Worm (Caenorhabditis elegans): ENCODE measurements around the gene mob-1.

Gene mob-1

ce11 chrIV:11847771-11848312 lies 12.5 kb upstream of the mob-1 start, which contains the start of the genes F38H4.6 and F38H4.4:
Gene F38H4.6, minus strand, starts transcription at chrIV:11847871.
Gene F38H4.4, plus strand, starts transcription at chrIV:11848262.
- TF ChIP-seq ZK546.5 (tag; optimal IDR thresholded peaks at IDR 0.05) (no peak), hlh-11 (tag; optimal IDR thresholded peaks at IDR 0.05) (no peak), mdl-1 (tag; optimal IDR thresholded peaks at IDR 0.05) (no peak), ces-1 (GFP tag; optimal IDR thresholded peaks at IDR 0.05) (no peak), lin-39 (tag; optimal IDR thresholded peaks at IDR 0.05) (no peak), arid-1 (GFP tag; conservative IDR thresholded peaks at IDR 0.05) (no peak), lin-15B (tag; optimal IDR thresholded peaks at IDR 0.05) (no peak), nhr-77 (tag; optimal IDR thresholded peaks at IDR 0.05) (no peak), spr-3 (GFP tag; optimal IDR thresholded peaks at IDR 0.05) (no peak), nhr-6 (tag; optimal IDR thresholded peaks at IDR 0.05) (no peak), aha-1 (tag) (no peak), sdz-12 (GFP tag; optimal IDR thresholded peaks at IDR 0.05) (no peak), Y5F2A.4 (GFP tag; optimal IDR thresholded peaks at IDR 0.05) (no peak), nhr-28 (tag; optimal IDR thresholded peaks at IDR 0.05) (no peak)

ce11 chrIV:11851882-11852281 lies 8.5 kb upstream of the mob-1 start, which contains the start of gene F38H4.5:
Gene F38H4.5, plus strand, starts transcription at chrIV:11852182.
- TF ChIP-seq zag-1 (tag; optimal IDR thresholded peaks at IDR 0.05) = no peak
- TF ChIP-seq lim-7 (GFP tag; IDR thresholded peaks at IDR 0.05) = no peak
- no peak for TF ChIP-seq zip-11 (GFP tag; IDR thresholded peaks at IDR 0.05)
- TF ChIP-seq vab-7 (GFP tag; IDR thresholded peaks at IDR 0.05) = no peak
- no peak for TF ChIP-seq snpc-4 (tag; optimal IDR thresholded peaks at IDR 0.05)
- no peak for TF ChIP-seq ztf-7 (tag; optimal IDR thresholded peaks at IDR 0.05)
- no peak for TF ChIP-seq lin-29 (GFP tag; IDR thresholded peaks at IDR 0.05)
- no peak for TF ChIP-seq spr-1 (tag; optimal IDR thresholded peaks at IDR 0.05)
- TF ChIP-seq duxl-1 (tag; optimal IDR thresholded peaks at IDR 0.05; ENCODE audit: poor library complexity) = no peak
- no peak for TF ChIP-seq gei-8 (GFP tag; optimal IDR thresholded peaks at IDR 0.05)
- TF ChIP-seq lin-38 (GFP tag; IDR thresholded peaks at IDR 0.05) = no peak
- no peak for TF ChIP-seq mdl-1 (tag; optimal IDR thresholded peaks at IDR 0.05)

- TF ChIP-seq ceh-44 (GFP tag; IDR thresholded peaks at IDR 0.05) (no peak), daf-19 (GFP tag; conservative IDR thresholded peaks at IDR 0.05) (no peak), unc-39 (tag; optimal IDR thresholded peaks at IDR 0.05) (no peak), rbr-2 (tag; optimal IDR thresholded peaks at IDR 0.05) (peak; percentile 22), nhr-10 (tag; optimal IDR thresholded peaks at IDR 0.05) (no peak), F10B5.3 (tag; optimal IDR thresholded peaks at IDR 0.05) (no peak), zfp-2 (tag; optimal IDR thresholded peaks at IDR 0.05) (no peak), ces-1 (GFP tag; optimal IDR thresholded peaks at IDR 0.05) (no peak), lin-1 (GFP tag; IDR thresholded peaks at IDR 0.05) (no peak), mes-2 (tag; optimal IDR thresholded peaks at IDR 0.05; ENCODE audit: poor library complexity, severe bottlenecking) (peak; percentile 60), aha-1 (tag) (no peak), lin-13 (GFP tag; optimal IDR thresholded peaks at IDR 0.05) (no peak), aly-2 (tag; optimal IDR thresholded peaks at IDR 0.05) (no peak), ctbp-1 (GFP tag; IDR thresholded peaks at IDR 0.05) (no peak), dpl-1 (GFP tag; optimal IDR thresholded peaks at IDR 0.05) (peak; percentile 62), dve-1 (tag; optimal IDR thresholded peaks at IDR 0.05; ENCODE audit: insufficient read depth) (peak; percentile 75), madf-9 (GFP tag; conservative IDR thresholded peaks at IDR 0.05) (no peak), nhr-25 (tag; optimal IDR thresholded peaks at IDR 0.05; ENCODE audit: borderline replicate concordance, insufficient read depth) (no peak), mxl-3 (GFP tag; optimal IDR thresholded peaks at IDR 0.05) (no peak), duxl-1 (tag; optimal IDR thresholded peaks at IDR 0.05; ENCODE audit: poor library complexity) (no peak), ceh-62 (tag; optimal IDR thresholded peaks at IDR 0.05) (no peak), zip-2 (tag; optimal IDR thresholded peaks at IDR 0.05) (no peak), hmg-1.1 (GFP tag; IDR thresholded peaks at IDR 0.05) (0 out of 2 replicates have a peak, but pooled peaks have one; percentile 43), lsy-2 (tag; optimal IDR thresholded peaks at IDR 0.05) (peak in 1 of 2 experiments; percentile 74), F49E8.2 (tag; optimal IDR thresholded peaks at IDR 0.05; ENCODE audit: borderline replicate concordance) (no peak), nhr-6 (tag; optimal IDR thresholded peaks at IDR 0.05) (no peak), nhr-77 (tag; optimal IDR thresholded peaks at IDR 0.05) (peak; percentile 46), snpc-4 (tag; optimal IDR thresholded peaks at IDR 0.05) (no peak), hlh-11 (tag; optimal IDR thresholded peaks at IDR 0.05) (peak; percentile 36), ama-1 (optimal IDR thresholded peaks at IDR 0.05) (peak; percentile 3)
These were observed 5.6 kb upstream of the mob-1 start, which contains the start of gene tag-30 for ce11 chrIV:11854777-11855176. Gene tag-30, minus strand, starts transcription at chrIV:11855159.
